Worm (Caenorhabditis elegans): ENCODE results near the gene K05F1.8.

Gene K05F1.8

DNA sequence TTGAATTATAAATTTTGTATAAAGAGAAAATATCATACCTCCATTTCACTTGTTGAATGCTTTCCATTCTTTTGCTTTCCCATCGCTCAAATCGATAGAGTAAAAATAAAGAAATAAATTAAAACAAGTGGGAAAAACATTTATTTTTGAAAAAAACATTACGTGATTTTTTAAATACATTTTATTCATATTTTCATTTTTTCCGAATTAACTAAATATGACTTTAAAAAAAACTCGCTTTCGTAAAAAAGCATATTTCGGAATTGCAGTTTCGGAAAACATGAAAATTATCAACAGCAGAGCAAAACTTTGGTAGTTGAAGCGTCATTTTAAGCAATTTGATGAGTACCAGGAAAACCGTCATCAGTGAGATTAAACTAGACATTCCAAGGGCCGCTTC, at the start of gene K05F1.8:
K05F1.8 (minus strand) TSS at position 101 of the 400 bp plus-strand sequence.
- TF ChIP-seq ztf-11 (tag; optimal IDR thresholded peaks at IDR 0.05) (no peak), R02D3.7 (tag; optimal IDR thresholded peaks at IDR 0.05) (no peak), nhr-237 (tag; optimal IDR thresholded peaks at IDR 0.05) (no peak), nhr-28 (tag; optimal IDR thresholded peaks at IDR 0.05) (no peak), tbx-2 (tag; optimal IDR thresholded peaks at IDR 0.05) (no peak), pqm-1 (tag; optimal IDR thresholded peaks at IDR 0.05) (no peak), eor-1 (tag; optimal IDR thresholded peaks at IDR 0.05) (no peak), elt-1 (tag; optimal IDR thresholded peaks at IDR 0.05) (no peak)

DNA sequence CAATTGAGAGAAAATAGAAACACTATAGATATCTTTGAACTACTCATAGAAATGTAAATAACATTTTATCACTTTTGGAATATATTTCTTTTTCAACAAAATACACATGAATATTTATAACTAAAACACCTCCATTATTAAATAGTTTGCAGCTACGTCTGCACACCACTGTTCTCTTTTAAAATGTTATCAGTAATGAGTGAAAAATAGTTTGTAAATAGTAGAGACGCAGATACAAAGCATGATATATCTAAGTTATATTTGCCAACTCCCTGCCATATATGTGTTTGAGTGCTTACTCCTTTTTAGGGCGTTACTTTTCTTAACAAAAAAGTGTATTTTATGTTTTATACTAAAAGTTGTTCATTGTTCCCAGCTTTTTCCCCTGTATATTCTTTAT, 46.7 kb upstream of the K05F1.8 start:
- TF ChIP-seq pqm-1 (tag; optimal IDR thresholded peaks at IDR 0.05) (peak; percentile 5), elt-2 (tag; optimal IDR thresholded peaks at IDR 0.05) (peak; percentile 70), pha-4 (tag; optimal IDR thresholded peaks at IDR 0.05) (peak; percentile 68), unc-39 (tag; optimal IDR thresholded peaks at IDR 0.05) (no peak)

DNA sequence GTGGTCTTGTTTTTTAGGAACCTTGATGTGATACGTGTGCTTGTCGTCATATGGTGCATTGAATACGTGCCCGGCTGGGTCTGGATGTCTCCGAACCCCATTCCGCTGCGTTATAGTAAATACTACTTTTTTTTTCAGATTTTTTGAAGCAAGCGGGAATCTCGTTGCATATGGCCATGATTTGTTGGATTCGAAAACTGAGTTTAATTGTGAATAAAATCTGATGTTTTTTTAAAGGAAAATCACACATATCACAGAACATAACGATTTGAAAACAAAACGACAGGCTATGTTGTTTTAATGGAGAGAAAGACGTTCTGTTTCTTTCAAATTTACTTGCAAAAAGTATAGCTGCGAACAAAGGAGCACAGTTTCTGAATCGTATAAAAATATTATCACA, 46.0 kb upstream of the K05F1.8 start, which contains the start of the genes ZK1248.17 and H41C03.3:
ZK1248.17 (minus strand) TSS at position 101 of the 400 bp plus-strand sequence.
H41C03.3 (plus strand) TSS at position 337 of the 400 bp plus-strand sequence.
- no peak for TF ChIP-seq unc-62 (GFP tag; optimal IDR thresholded peaks at IDR 0.05)
- TF ChIP-seq mml-1 (tag; optimal IDR thresholded peaks at IDR 0.05) = no peak
- no peak for TF ChIP-seq skn-1 (tag; optimal IDR thresholded peaks at IDR 0.05)
- no peak for TF ChIP-seq ceh-82 (tag; optimal IDR thresholded peaks at IDR 0.05)
- TF ChIP-seq fkh-10 (GFP tag; optimal IDR thresholded peaks at IDR 0.05) = no peak
- no peak for TF ChIP-seq pqm-1 (tag; optimal IDR thresholded peaks at IDR 0.05)
- no peak for TF ChIP-seq elt-1 (tag; optimal IDR thresholded peaks at IDR 0.05)
- TF ChIP-seq ceh-9 (tag; optimal IDR thresholded peaks at IDR 0.05) = no peak
- no peak for TF ChIP-seq nhr-237 (tag; optimal IDR thresholded peaks at IDR 0.05)
- no peak for TF ChIP-seq tbx-2 (tag; optimal IDR thresholded peaks at IDR 0.05)
- TF ChIP-seq nfya-1 (tag; optimal IDR thresholded peaks at IDR 0.05; ENCODE audit: insufficient read depth) = no peak
- no peak for TF ChIP-seq R02D3.7 (tag; optimal IDR thresholded peaks at IDR 0.05)
- no peak for TF ChIP-seq zag-1 (tag; optimal IDR thresholded peaks at IDR 0.05)
- no peak for TF ChIP-seq ama-1 (optimal IDR thresholded peaks at IDR 0.05)
- TF ChIP-seq ZK546.5 (tag; optimal IDR thresholded peaks at IDR 0.05) = no peak
- TF ChIP-seq nhr-76 (tag; optimal IDR thresholded peaks at IDR 0.05) = no peak
- no peak for TF ChIP-seq egl-5 (tag; optimal IDR thresholded peaks at IDR 0.05)

DNA sequence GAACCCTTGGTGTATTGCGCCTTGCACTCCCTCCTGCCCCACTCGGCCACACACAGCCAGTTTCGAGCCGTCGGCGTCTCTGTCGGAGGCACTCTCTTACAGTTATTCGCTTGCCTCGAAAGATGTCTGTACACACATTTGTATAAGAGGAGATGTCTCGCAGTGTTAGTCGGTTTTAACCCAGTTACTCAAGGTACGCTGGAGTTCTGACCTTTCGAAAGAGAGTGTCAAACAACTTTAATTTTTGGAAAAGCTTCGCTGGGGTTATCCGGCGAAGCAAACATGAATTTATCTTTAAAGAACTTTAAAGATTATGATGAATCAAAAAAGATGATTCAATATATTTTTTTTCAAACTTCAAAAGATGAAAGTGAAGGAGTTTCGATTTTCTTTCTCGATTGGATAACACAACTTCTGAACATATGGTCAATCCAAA, 45.3 kb upstream of the K05F1.8 start:
- TF ChIP-seq nhr-237 (tag; optimal IDR thresholded peaks at IDR 0.05) (no peak), snpc-4 (tag; optimal IDR thresholded peaks at IDR 0.05) (peak; percentile 100), fkh-2 (tag; optimal IDR thresholded peaks at IDR 0.05) (peak; percentile 82), elt-1 (tag; optimal IDR thresholded peaks at IDR 0.05) (peak; percentile 85), aly-2 (tag; optimal IDR thresholded peaks at IDR 0.05) (peak; percentile 96), elt-3 (tag; optimal IDR thresholded peaks at IDR 0.05) (peak in 2 of 3 experiments; percentile 91 to 97), pqm-1 (tag; optimal IDR thresholded peaks at IDR 0.05) (peak; percentile 94), nhr-76 (tag; optimal IDR thresholded peaks at IDR 0.05) (peak; percentile 80), ztf-4 (tag; optimal IDR thresholded peaks at IDR 0.05) (peak; percentile 79), fkh-10 (GFP tag; optimal IDR thresholded peaks at IDR 0.05) (peak; percentile 100), R02D3.7 (tag; optimal IDR thresholded peaks at IDR 0.05) (peak; percentile 96), nhr-77 (tag; optimal IDR thresholded peaks at IDR 0.05) (peak; percentile 96), pha-4 (tag; optimal IDR thresholded peaks at IDR 0.05) (peak; percentile 99), ceh-82 (tag; optimal IDR thresholded peaks at IDR 0.05) (peak; percentile 96), elt-2 (tag; optimal IDR thresholded peaks at IDR 0.05) (peak; percentile 99), nhr-43 (tag; optimal IDR thresholded peaks at IDR 0.05; ENCODE audit: poor library complexity, severe bottlenecking) (peak; percentile 95), skn-1 (tag; optimal IDR thresholded peaks at IDR 0.05) (peak; percentile 96), sea-2 (GFP tag; optimal IDR thresholded peaks at IDR 0.05) (peak; percentile 52), ZK546.5 (tag; optimal IDR thresholded peaks at IDR 0.05) (peak; percentile 73), jun-1 (tag; optimal IDR thresholded peaks at IDR 0.05) (peak; percentile 99), unc-39 (tag; optimal IDR thresholded peaks at IDR 0.05) (peak; percentile 73), egl-5 (tag; optimal IDR thresholded peaks at IDR 0.05) (peak; percentile 92), hmg-11 (tag; optimal IDR thresholded peaks at IDR 0.05) (peak; percentile 99), ztf-11 (tag; optimal IDR thresholded peaks at IDR 0.05) (no peak), eor-1 (tag; optimal IDR thresholded peaks at IDR 0.05) (peak in 1 of 2 experiments; percentile 84), ama-1 (optimal IDR thresholded peaks at IDR 0.05) (peak; percentile 100), tbx-2 (tag; optimal IDR thresholded peaks at IDR 0.05) (peak; percentile 97), lsy-12 (tag; optimal IDR thresholded peaks at IDR 0.05) (peak; percentile 99), nhr-25 (tag; optimal IDR thresholded peaks at IDR 0.05) (peak; percentile 99), fos-1 (tag; optimal IDR thresholded peaks at IDR 0.05) (peak; percentile 87), ceh-9 (tag; optimal IDR thresholded peaks at IDR 0.05) (peak; percentile 37), nfya-1 (tag; optimal IDR thresholded peaks at IDR 0.05; ENCODE audit: insufficient read depth) (peak; percentile 99), nhr-12 (tag; optimal IDR thresholded peaks at IDR 0.05) (peak; percentile 45), nhr-23 (tag; optimal IDR thresholded peaks at IDR 0.05) (peak; percentile 99), ceh-28 (tag; optimal IDR thresholded peaks at IDR 0.05) (peak; percentile 97), daf-12 (tag; optimal IDR thresholded peaks at IDR 0.05) (peak; percentile 94), nhr-11 (tag; optimal IDR thresholded peaks at IDR 0.05) (peak; percentile 94), lin-15B (tag; optimal IDR thresholded peaks at IDR 0.05) (peak; percentile 82), nhr-28 (tag; optimal IDR thresholded peaks at IDR 0.05) (peak; percentile 90), ceh-16 (tag; optimal IDR thresholded peaks at IDR 0.05) (peak; percentile 62)

Measured in whole organism, L3 larva.